Worm (Caenorhabditis elegans): Measurements from ENCODE around the gene dct-16.

DNA sequence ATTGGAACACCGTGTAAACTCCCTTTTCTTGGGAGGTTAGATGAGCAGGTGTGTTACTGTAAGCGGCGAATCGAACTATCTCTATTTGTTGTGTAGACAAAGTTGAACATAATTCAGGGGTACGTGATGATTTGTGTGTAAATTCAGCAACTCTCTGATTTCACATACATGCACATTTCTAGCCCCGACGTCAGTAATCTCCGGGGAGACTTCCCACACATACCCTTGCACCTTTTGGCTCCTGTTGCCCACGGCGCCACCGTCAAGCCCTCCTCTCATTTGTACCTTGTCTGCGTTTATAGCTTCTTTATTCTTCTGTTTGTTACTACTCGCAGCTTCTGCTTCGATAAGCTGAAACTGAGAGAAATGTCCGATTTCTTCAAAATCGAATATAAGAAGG is 20.1 kb upstream of the dct-16 start, which contains the start of gene Y38H6C.25:
- TF ChIP-seq him-1 (tag; optimal IDR thresholded peaks at IDR 0.05) (no peak), dao-5 (tag; optimal IDR thresholded peaks at IDR 0.05) (no peak)

Measured in whole organism, L4/young adult.